Worm (Caenorhabditis elegans) whole organism, L1 larva: ENCODE measurements around the gene C18F10.2.
A peak's percentile ranks its signal among the peaks of the same experiment; 100 is the strongest.

Experiments
- C34B4.2 ChIP-seq: sonication (generic microtip); optimal IDR thresholded peaks from 2 replicates; lab custom pipeline; 2017; ENCODE audit warnings: mild to moderate bottlenecking, missing genetic modification characterization, missing compliant biosample characterization
- F16B12.6 ChIP-seq: fragments of 150-350 bp; optimal IDR thresholded peaks from 2 replicates; lab custom pipeline; 2014; ENCODE audit warnings: missing biosample characterization, missing genetic modification characterization
- aha-1 ChIP-seq: fragments of 150-350 bp; optimal IDR thresholded peaks from 2 replicates; lab custom pipeline; 2014; ENCODE audit warnings: missing biosample characterization, missing genetic modification characterization
- ama-1 ChIP-seq: fragments of 150-350 bp; optimal IDR thresholded peaks from 2 replicates; lab custom pipeline; 2014
- ceh-63 ChIP-seq: fragments of 200-800 bp; sonication (Bioruptor generic); optimal IDR thresholded peaks from 2 replicates; lab custom pipeline; 2018; ENCODE audit warnings: mild to moderate bottlenecking, missing genetic modification characterization, missing compliant biosample characterization
- ceh-8 ChIP-seq: fragments of 200-800 bp; sonication (Bioruptor generic); optimal IDR thresholded peaks from 2 replicates; lab custom pipeline; 2018; ENCODE audit warnings: mild to moderate bottlenecking, missing genetic modification characterization, moderate library complexity, missing compliant biosample characterization
- ceh-88 ChIP-seq: fragments of 200-800 bp; sonication (Bioruptor generic); IDR thresholded peaks from 2 replicates; pipeline ENCODE4 v1.3.6; 2022; ENCODE audit warnings: missing genetic modification characterization, missing compliant biosample characterization
- ces-1 ChIP-seq: fragments of 150-350 bp; optimal IDR thresholded peaks from 2 replicates; lab custom pipeline; 2014; ENCODE audit warnings: missing biosample characterization, missing genetic modification reagents, missing genetic modification characterization
- dpl-1 ChIP-seq, 3 experiments: fragments of 150-350 bp in 2 of 3; sonication (generic microtip) in 1 of 3; optimal IDR thresholded peaks; 2 replicates each; lab custom pipeline; 2014 to 2017; ENCODE audit warnings: missing biosample characterization in 3 of 3, missing genetic modification characterization in 3 of 3, missing genetic modification reagents in 3 of 3
- efl-1 ChIP-seq, 4 experiments: fragments of 150-350 bp; optimal IDR thresholded peaks in 3 of 4; peaks in 1 of 4; 1 replicate in 1 of 4; 2 replicates in 3 of 4; lab custom pipeline; 2014; ENCODE audit warnings: missing biosample characterization in 2 of 4, missing genetic modification characterization in 2 of 4, missing genetic modification reagents in 2 of 4
- efl-3 ChIP-seq: fragments of 200-800 bp; sonication (Bioruptor generic); optimal IDR thresholded peaks from 2 replicates; lab custom pipeline; 2018; ENCODE audit warnings: mild to moderate bottlenecking, missing genetic modification characterization, missing compliant biosample characterization
- egl-27 ChIP-seq, 2 experiments: fragments of 150-350 bp in 1 of 2; sonication (generic microtip); optimal IDR thresholded peaks; 3 replicates each; lab custom pipeline; 2017 to 2018; ENCODE audit warnings: missing biosample characterization in 2 of 2, missing genetic modification characterization in 2 of 2, missing genetic modification reagents in 2 of 2
- elt-2 ChIP-seq: sonication (generic microtip); optimal IDR thresholded peaks from 2 replicates; lab custom pipeline; 2016; ENCODE audit warnings: missing genetic modification characterization, mild to moderate bottlenecking, inconsistent platforms, missing compliant biosample characterization, missing genetic modification reagents
- fkh-10 ChIP-seq: sonication (generic microtip); optimal IDR thresholded peaks from 2 replicates; lab custom pipeline; 2017; ENCODE audit warnings: missing biosample characterization, missing genetic modification reagents, missing genetic modification characterization
- grh-1 ChIP-seq: fragments of 200-800 bp; sonication (Bioruptor generic); IDR thresholded peaks from 2 replicates; pipeline ENCODE4 v1.3.6; 2022; ENCODE audit warnings: missing genetic modification reagents, missing genetic modification characterization, missing compliant biosample characterization
- hlh-17 ChIP-seq: fragments of 200-800 bp; sonication (Bioruptor generic); optimal IDR thresholded peaks from 2 replicates; lab custom pipeline; 2018; ENCODE audit warnings: missing genetic modification characterization, mild to moderate bottlenecking, missing compliant biosample characterization, moderate library complexity, borderline replicate concordance
- hlh-4 ChIP-seq: sonication (generic microtip); optimal IDR thresholded peaks from 2 replicates; lab custom pipeline; 2016; ENCODE audit warnings: mild to moderate bottlenecking, missing genetic modification characterization, missing compliant biosample characterization
- hpl-2 ChIP-seq: fragments of 150-350 bp; optimal IDR thresholded peaks from 2 replicates; lab custom pipeline; 2014; ENCODE audit warnings: missing biosample characterization, missing genetic modification reagents, missing genetic modification characterization
- irx-1 ChIP-seq: sonication (generic microtip); optimal IDR thresholded peaks from 2 replicates; lab custom pipeline; 2016; ENCODE audit warnings: missing genetic modification characterization, missing compliant biosample characterization
- isw-1 ChIP-seq: fragments of 200-800 bp; sonication (Bioruptor generic); IDR thresholded peaks from 2 replicates; pipeline ENCODE4 v1.3.6; 2022; ENCODE audit warnings: missing genetic modification characterization, missing compliant biosample characterization
- lin-13 ChIP-seq: fragments of 150-350 bp; optimal IDR thresholded peaks from 2 replicates; lab custom pipeline; 2014; ENCODE audit warnings: missing biosample characterization, missing genetic modification reagents, missing genetic modification characterization
- lin-15B ChIP-seq: fragments of 150-350 bp; sonication (generic microtip); optimal IDR thresholded peaks from 3 replicates; lab custom pipeline; 2014; ENCODE audit warnings: missing biosample characterization, missing genetic modification characterization
- lin-35 ChIP-seq, 2 experiments: fragments of 150-350 bp; optimal IDR thresholded peaks; 2 replicates each; lab custom pipeline; 2014; ENCODE audit warnings: missing biosample characterization in 2 of 2, missing genetic modification characterization in 2 of 2, missing genetic modification reagents in 2 of 2
- lin-39 ChIP-seq: fragments of 150-350 bp; optimal IDR thresholded peaks from 2 replicates; lab custom pipeline; 2014; ENCODE audit warnings: missing biosample characterization, missing genetic modification reagents, missing genetic modification characterization
- lsy-2 ChIP-seq, 2 experiments: fragments of 150-350 bp; optimal IDR thresholded peaks; 2 replicates each; lab custom pipeline; 2014; ENCODE audit warnings: missing biosample characterization in 2 of 2, missing genetic modification characterization in 2 of 2
- mab-9 ChIP-seq: fragments of 200-800 bp; sonication (Bioruptor generic); IDR thresholded peaks from 2 replicates; pipeline ENCODE4 v1.3.6; 2022; ENCODE audit warnings: missing genetic modification reagents, missing genetic modification characterization, missing compliant biosample characterization
- mdl-1 ChIP-seq, 2 experiments: fragments of 150-350 bp; optimal IDR thresholded peaks; 2 replicates each; lab custom pipeline; 2014 to 2017; ENCODE audit warnings: missing biosample characterization in 2 of 2, missing genetic modification characterization in 2 of 2, inconsistent platforms in 1 of 2
- mef-2 ChIP-seq: fragments of 150-350 bp; optimal IDR thresholded peaks from 2 replicates; lab custom pipeline; 2014; ENCODE audit warnings: missing biosample characterization, missing genetic modification characterization
- mep-1 ChIP-seq: fragments of 150-350 bp; optimal IDR thresholded peaks from 2 replicates; lab custom pipeline; 2014; ENCODE audit warnings: missing biosample characterization, missing genetic modification characterization
- nhr-11 ChIP-seq: fragments of 150-350 bp; optimal IDR thresholded peaks from 2 replicates; lab custom pipeline; 2014; ENCODE audit warnings: missing biosample characterization, missing genetic modification characterization
- nhr-19 ChIP-seq: fragments of 200-800 bp; sonication (Bioruptor generic); conservative IDR thresholded peaks from 2 replicates; pipeline ENCODE4 v1.3.6; 2022; ENCODE audit warnings: missing genetic modification characterization, missing compliant biosample characterization
- nhr-47 ChIP-seq: sonication (generic microtip); optimal IDR thresholded peaks from 2 replicates; lab custom pipeline; 2016; ENCODE audit warnings: mild to moderate bottlenecking, missing genetic modification characterization, moderate library complexity, missing compliant biosample characterization
- nhr-71 ChIP-seq: sonication (generic microtip); optimal IDR thresholded peaks from 2 replicates; lab custom pipeline; 2016; ENCODE audit warnings: mild to moderate bottlenecking, missing genetic modification characterization, moderate library complexity, missing compliant biosample characterization
- nhr-90 ChIP-seq: sonication (generic microtip); optimal IDR thresholded peaks from 2 replicates; lab custom pipeline; 2016; ENCODE audit warnings: mild to moderate bottlenecking, missing genetic modification characterization, missing compliant biosample characterization; ENCODE audit not compliant: poor library complexity
- pax-3 ChIP-seq: fragments of 200-800 bp; sonication (Bioruptor generic); optimal IDR thresholded peaks from 2 replicates; lab custom pipeline; 2018; ENCODE audit warnings: mild to moderate bottlenecking, missing genetic modification characterization, moderate library complexity, missing compliant biosample characterization
- pqm-1 ChIP-seq: sonication (generic microtip); optimal IDR thresholded peaks from 3 replicates; lab custom pipeline; 2017; ENCODE audit warnings: missing biosample characterization, missing genetic modification characterization
- rnt-1 ChIP-seq: sonication (generic microtip); optimal IDR thresholded peaks from 2 replicates; lab custom pipeline; 2016; ENCODE audit warnings: mild to moderate bottlenecking, missing genetic modification characterization, moderate library complexity, missing compliant biosample characterization
- skn-1 ChIP-seq: fragments of 150-350 bp; optimal IDR thresholded peaks from 2 replicates; lab custom pipeline; 2014; ENCODE audit warnings: missing biosample characterization, missing genetic modification characterization
- snu-23 ChIP-seq: sonication (generic microtip); optimal IDR thresholded peaks from 2 replicates; lab custom pipeline; 2016; ENCODE audit warnings: missing genetic modification characterization, missing compliant biosample characterization
- sox-4 ChIP-seq: sonication (generic microtip); optimal IDR thresholded peaks from 2 replicates; lab custom pipeline; 2016; ENCODE audit warnings: missing genetic modification characterization, missing compliant biosample characterization
- sup-37 ChIP-seq: fragments of 200-800 bp; sonication (Bioruptor generic); optimal IDR thresholded peaks from 2 replicates; lab custom pipeline; 2018; ENCODE audit warnings: mild to moderate bottlenecking, missing genetic modification characterization, missing compliant biosample characterization
- tbx-2 ChIP-seq: sonication (generic microtip); optimal IDR thresholded peaks from 2 replicates; lab custom pipeline; 2016; ENCODE audit warnings: missing genetic modification characterization, missing compliant biosample characterization
- unc-130 ChIP-seq: fragments of 150-350 bp; optimal IDR thresholded peaks from 2 replicates; lab custom pipeline; 2017; ENCODE audit warnings: missing biosample characterization, missing genetic modification characterization, inconsistent platforms
- unc-62 ChIP-seq: fragments of 150-350 bp; optimal IDR thresholded peaks from 2 replicates; lab custom pipeline; 2014; ENCODE audit warnings: missing biosample characterization, missing genetic modification reagents, missing genetic modification characterization
- vab-15 ChIP-seq: sonication (generic microtip); optimal IDR thresholded peaks from 2 replicates; lab custom pipeline; 2017; ENCODE audit warnings: missing genotype, mild to moderate bottlenecking, missing genetic modification characterization, missing compliant biosample characterization
- xbp-1 ChIP-seq: sonication (generic microtip); optimal IDR thresholded peaks from 2 replicates; lab custom pipeline; 2016; ENCODE audit warnings: missing genetic modification characterization, missing compliant biosample characterization
- ztf-11 ChIP-seq, 2 experiments: sonication (generic microtip); optimal IDR thresholded peaks; 2 replicates each; lab custom pipeline; 2016 to 2017; ENCODE audit warnings: missing genetic modification characterization in 2 of 2, missing biosample characterization in 1 of 2, missing compliant biosample characterization in 1 of 2
- ztf-4 ChIP-seq: fragments of 150-350 bp; optimal IDR thresholded peaks from 2 replicates; lab custom pipeline; 2014; ENCODE audit warnings: missing biosample characterization, missing genetic modification characterization

Gene C18F10.2

ce11 chrIII:6303114-6303647, 30.2 kb downstream of the C18F10.2 start, which contains the start of gene F47D12.9 (continued):
- TF ChIP-seq elt-2 = peak; percentile 92
- TF ChIP-seq mef-2 (tag; lab: Kevin White, UChicago) = peak; percentile 34
- peak; percentile 75 to 81 (median 78) for TF ChIP-seq dpl-1 (GFP tag; optimal IDR thresholded peaks at IDR 0.05; lab: Kevin White, UChicago)
- peak in 1 of 2 experiments; percentile 43 for TF ChIP-seq egl-27 (tag; optimal IDR thresholded peaks at IDR 0.05; lab: Kevin White, UChicago)
- peak; percentile 62 for TF ChIP-seq grh-1 (GFP tag; lab: Robert Waterston, UW)
- TF ChIP-seq mep-1 (tag; lab: Kevin White, UChicago) = peak; percentile 91
- no peak for TF ChIP-seq hpl-2 (GFP tag; lab: Kevin White, UChicago)
- TF ChIP-seq efl-3 (GFP tag; lab: Kevin White, UChicago) = no peak
- peak; percentile 78 to 84 for TF ChIP-seq lin-35 (GFP tag; optimal IDR thresholded peaks at IDR 0.05; lab: Kevin White, UChicago)
- peak; percentile 76 for TF ChIP-seq nhr-90 (tag; lab: Kevin White, UChicago)
- TF ChIP-seq ama-1 (lab: Kevin White, UChicago) = peak; percentile 61
- TF ChIP-seq mdl-1 (tag; optimal IDR thresholded peaks at IDR 0.05; lab: Kevin White, UChicago) = peak; percentile 23 to 82
- TF ChIP-seq irx-1 (tag; lab: Kevin White, UChicago) = peak; percentile 66
- peak; percentile 76 for TF ChIP-seq nhr-19 (GFP tag; lab: Robert Waterston, UW)
- no peak for TF ChIP-seq pqm-1
- peak; percentile 94 for TF ChIP-seq snu-23
- peak; percentile 15 for TF ChIP-seq sup-37
- TF ChIP-seq ztf-4 (tag; lab: Kevin White, UChicago) = peak; percentile 36
- TF ChIP-seq isw-1 (GFP tag; lab: Robert Waterston, UW) = peak; percentile 67
- TF ChIP-seq lsy-2 (tag; optimal IDR thresholded peaks at IDR 0.05; lab: Kevin White, UChicago) = peak; percentile 77 to 92
- TF ChIP-seq skn-1 (tag; lab: Kevin White, UChicago) = peak; percentile 70
- TF ChIP-seq sox-4 = no peak
- no peak for TF ChIP-seq ceh-8 (GFP tag; lab: Kevin White, UChicago)
- peak; percentile 20 for TF ChIP-seq lin-39 (tag; lab: Kevin White, UChicago)
- peak; percentile 89 for TF ChIP-seq nhr-71 (tag; lab: Kevin White, UChicago)
- TF ChIP-seq, all 84 proteins: peak for 46

DNA sequence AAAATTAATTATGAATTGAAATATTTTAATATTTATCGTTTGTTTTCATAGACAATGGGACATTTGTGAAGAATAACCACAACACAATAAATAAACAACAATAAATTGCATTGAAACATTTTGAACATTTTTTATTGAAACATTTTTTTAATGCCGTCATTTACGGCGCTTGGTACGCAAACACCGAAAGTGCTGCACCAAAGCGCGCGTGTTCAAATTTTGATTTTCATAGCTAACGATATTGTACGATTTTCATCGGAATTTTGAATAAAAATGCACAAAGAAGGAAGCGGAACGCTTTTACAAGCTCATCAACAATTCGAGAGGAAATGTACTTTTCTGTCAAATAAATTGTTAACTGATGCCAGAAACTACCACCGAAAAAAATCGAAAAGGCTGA, 30.8 kb downstream of the C18F10.2 start:
- no peak for TF ChIP-seq nhr-90 (tag; lab: Kevin White, UChicago)
- TF ChIP-seq unc-62 (GFP tag; lab: Kevin White, UChicago) = no peak
- no peak for TF ChIP-seq sup-37
- TF ChIP-seq ztf-11 (tag; optimal IDR thresholded peaks at IDR 0.05; lab: Kevin White, UChicago) = no peak
- no peak for TF ChIP-seq nhr-47
- no peak for TF ChIP-seq hlh-4
- TF ChIP-seq vab-15 (tag; lab: Kevin White, UChicago) = no peak
- TF ChIP-seq mdl-1 (tag; optimal IDR thresholded peaks at IDR 0.05; lab: Kevin White, UChicago) = no peak
- no peak for TF ChIP-seq aha-1 (tag; lab: Kevin White, UChicago)
- no peak for TF ChIP-seq lin-15B
- peak; percentile 27; the same call in 1 of the 2 replicates for TF ChIP-seq ceh-88 (GFP tag; lab: Robert Waterston, UW)
- no peak for TF ChIP-seq mab-9 (GFP tag; lab: Robert Waterston, UW)
- TF ChIP-seq lin-13 = no peak
- peak; percentile 7 to 68 (median 29) for TF ChIP-seq dpl-1 (GFP tag; optimal IDR thresholded peaks at IDR 0.05; lab: Kevin White, UChicago)
- no peak for TF ChIP-seq lin-39 (tag; lab: Kevin White, UChicago)
- TF ChIP-seq fkh-10 (GFP tag; lab: Kevin White, UChicago) = no peak
- no peak for TF ChIP-seq unc-130
- TF ChIP-seq ces-1 = no peak
- TF ChIP-seq lin-35 (GFP tag; optimal IDR thresholded peaks at IDR 0.05; lab: Kevin White, UChicago) = peak; percentile 7 to 62
- TF ChIP-seq elt-2 = no peak
- TF ChIP-seq efl-1 (optimal IDR thresholded peaks at IDR 0.05; lab: Kevin White, UChicago) = peak; percentile 59
- peak; percentile 79 to 95 for TF ChIP-seq efl-1 (GFP tag; optimal IDR thresholded peaks at IDR 0.05 in 1 of 2; lab: Kevin White, UChicago)
- no peak for TF ChIP-seq irx-1 (tag; lab: Kevin White, UChicago)
- no peak for TF ChIP-seq tbx-2 (tag; lab: Kevin White, UChicago)
- no peak for TF ChIP-seq ceh-63 (GFP tag; lab: Kevin White, UChicago)
- TF ChIP-seq pqm-1 = no peak
- no peak for TF ChIP-seq pax-3 (tag; lab: Kevin White, UChicago)
- no peak for TF ChIP-seq nhr-11
- TF ChIP-seq C34B4.2 = no peak
- no peak for TF ChIP-seq hlh-17 (GFP tag; lab: Kevin White, UChicago)
- no peak for TF ChIP-seq rnt-1 (tag; lab: Kevin White, UChicago)
- no peak for TF ChIP-seq egl-27 (tag; optimal IDR thresholded peaks at IDR 0.05; lab: Kevin White, UChicago)
- TF ChIP-seq lsy-2 (tag; optimal IDR thresholded peaks at IDR 0.05; lab: Kevin White, UChicago) = no peak
- TF ChIP-seq xbp-1 (tag; lab: Kevin White, UChicago) = no peak
- TF ChIP-seq mep-1 (tag; lab: Kevin White, UChicago) = no peak
- TF ChIP-seq F16B12.6 = peak; percentile 46
